Fruit fly (Drosophila melanogaster): ENCODE results near the gene Drak.

Drak gene

dm6 chrX:11559728-11560724 is 67.1 kb downstream of the Drak start (continued):
- TF ChIP-seq scrt (GFP tag; optimal IDR thresholded peaks at IDR 0.05) = peak; percentile 72
- TF ChIP-seq Deaf1 (tag; optimal IDR thresholded peaks at IDR 0.05) = peak; percentile 73
- peak; percentile 85 for TF ChIP-seq fd3F (GFP tag; optimal IDR thresholded peaks at IDR 0.05)
- TF ChIP-seq crp (GFP tag; optimal IDR thresholded peaks at IDR 0.05) = peak in 1 of 2 experiments; percentile 34
- peak; percentile 91 for TF ChIP-seq lab (GFP tag; optimal IDR thresholded peaks at IDR 0.05)
- TF ChIP-seq CG17328 (GFP tag; IDR thresholded peaks at IDR 0.05) = peak; percentile 27; the same call in 1 of the 2 replicates
- no peak for TF ChIP-seq eve (GFP tag; optimal IDR thresholded peaks at IDR 0.05)
- no peak for TF ChIP-seq Nf-YA (GFP tag; IDR thresholded peaks at IDR 0.05)
- TF ChIP-seq sim (GFP tag; IDR thresholded peaks at IDR 0.05) = no peak; the same call in 1 of the 2 replicates
- peak; percentile 20 for TF ChIP-seq CG7928 (GFP tag; optimal IDR thresholded peaks at IDR 0.05)
- peak; percentile 36 for TF ChIP-seq CG14441 (GFP tag; IDR thresholded peaks at IDR 0.05)
- no peak for TF ChIP-seq CG7987 (GFP tag; optimal IDR thresholded peaks at IDR 0.05)
- peak; percentile 67 for TF ChIP-seq CG2875 (GFP tag; optimal IDR thresholded peaks at IDR 0.05)
- TF ChIP-seq NK7.1 (GFP tag; optimal IDR thresholded peaks at IDR 0.05) = no peak
- TF ChIP-seq Tbp (GFP tag; optimal IDR thresholded peaks at IDR 0.05) = no peak
- TF ChIP-seq cato (GFP tag; optimal IDR thresholded peaks at IDR 0.05; ENCODE audit: borderline replicate concordance) = peak; percentile 52
- TF ChIP-seq HLHmδ (GFP tag; optimal IDR thresholded peaks at IDR 0.05) = no peak
- TF ChIP-seq Taf1 (GFP tag; IDR thresholded peaks at IDR 0.05) = peak; percentile 62
- no peak for TF ChIP-seq Bgb (GFP tag; IDR thresholded peaks at IDR 0.05; ENCODE audit: partially characterized antibody)
- TF ChIP-seq esg (GFP tag; conservative IDR thresholded peaks at IDR 0.05) = peak; percentile 63
- peak; percentile 67 for TF ChIP-seq al (GFP tag; IDR thresholded peaks at IDR 0.05)
- TF ChIP-seq insv (GFP tag; optimal IDR thresholded peaks at IDR 0.05) = peak in 1 of 2 experiments; percentile 58
- no peak for TF ChIP-seq Ets97D (GFP tag; optimal IDR thresholded peaks at IDR 0.05)
- peak; percentile 84 for TF ChIP-seq Nf-YC (tag; optimal IDR thresholded peaks at IDR 0.05)
- no peak for TF ChIP-seq pzg (GFP tag; optimal IDR thresholded peaks at IDR 0.05)
- peak; percentile 15 for TF ChIP-seq fu2 (GFP tag; optimal IDR thresholded peaks at IDR 0.05)
- no peak; the same call in 2 of the 3 replicates for TF ChIP-seq croc (GFP tag; conservative IDR thresholded peaks at IDR 0.05)
- TF ChIP-seq dati (GFP tag; IDR thresholded peaks at IDR 0.05) = no peak
- TF ChIP-seq stwl (tag; optimal IDR thresholded peaks at IDR 0.05) = no peak
- TF ChIP-seq CG10959 (GFP tag; IDR thresholded peaks at IDR 0.05) = no peak
- TF ChIP-seq Sox102F (GFP tag; optimal IDR thresholded peaks at IDR 0.05) = peak; percentile 90
- peak; percentile 42 for TF ChIP-seq zen (tag; optimal IDR thresholded peaks at IDR 0.05)
- peak; percentile 83 for TF ChIP-seq fd96Cb (tag; optimal IDR thresholded peaks at IDR 0.05)
- no peak for TF ChIP-seq Lim3 (GFP tag; IDR thresholded peaks at IDR 0.05)
- TF ChIP-seq dmrt11E (tag; optimal IDR thresholded peaks at IDR 0.05) = peak; percentile 23
- TF ChIP-seq ATbp (GFP tag; optimal IDR thresholded peaks at IDR 0.05) = peak; percentile 84
- peak; percentile 76 for TF ChIP-seq Blimp-1 (GFP tag; optimal IDR thresholded peaks at IDR 0.05)
- TF ChIP-seq CG11398 (GFP tag; optimal IDR thresholded peaks at IDR 0.05) = no peak
- TF ChIP-seq rib (GFP tag; IDR thresholded peaks at IDR 0.05) = no peak
- TF ChIP-seq Bteb2 (GFP tag; optimal IDR thresholded peaks at IDR 0.05) = peak; percentile 41
- no peak for TF ChIP-seq Scr (GFP tag; IDR thresholded peaks at IDR 0.05; ENCODE audit: partially characterized antibody)
- peak; percentile 88 for TF ChIP-seq sug (tag; optimal IDR thresholded peaks at IDR 0.05)
- TF ChIP-seq trh (GFP tag; optimal IDR thresholded peaks at IDR 0.05) = no peak
- TF ChIP-seq CG43689 (GFP tag; IDR thresholded peaks at IDR 0.05) = no peak
- 0 out of 2 replicates have a peak, but pooled peaks have one; percentile 15 for TF ChIP-seq ham (GFP tag; IDR thresholded peaks at IDR 0.05)
- peak; percentile 88 for TF ChIP-seq Hmr (GFP tag; optimal IDR thresholded peaks at IDR 0.05)
- TF ChIP-seq PHDP (tag; optimal IDR thresholded peaks at IDR 0.05) = peak; percentile 87

All from whole organism, embryonic.